Worm (Caenorhabditis elegans) whole organism, L4 larva: ENCODE data around the gene F01D5.8.
A peak's percentile ranks its signal among the peaks of the same experiment; 100 is the strongest.

Source experiments
- F26F4.8 ChIP-seq: fragments of 200-800 bp; sonication (Bioruptor generic); conservative IDR thresholded peaks from 2 replicates; pipeline ENCODE4 v1.3.6; 2022; ENCODE audit warnings: missing genetic modification characterization, missing compliant biosample characterization
- F37D6.2 ChIP-seq: sonication (generic microtip); optimal IDR thresholded peaks from 2 replicates; lab custom pipeline; 2016; ENCODE audit warnings: mild to moderate bottlenecking, missing genetic modification characterization, missing compliant biosample characterization
- F49E8.2 ChIP-seq: sonication (generic microtip); optimal IDR thresholded peaks from 2 replicates; lab custom pipeline; 2016; ENCODE audit warnings: missing compliant biosample characterization, mild to moderate bottlenecking, missing genetic modification characterization, borderline replicate concordance
- T26A8.4 ChIP-seq: fragments of 200-800 bp; sonication (Bioruptor generic); IDR thresholded peaks from 2 replicates; pipeline ENCODE4 v1.3.6; 2022; ENCODE audit warnings: missing genetic modification characterization, missing compliant biosample characterization
- ZK337.2 ChIP-seq: fragments of 200-800 bp; sonication (Bioruptor generic); IDR thresholded peaks from 2 replicates; pipeline ENCODE4 v1.3.6; 2022; ENCODE audit warnings: missing genetic modification reagents, missing genetic modification characterization, missing compliant biosample characterization
- ZK546.5 ChIP-seq, 2 experiments: sonication (generic microtip); optimal IDR thresholded peaks; 2 replicates each; lab custom pipeline; 2017; ENCODE audit warnings: missing biosample characterization in 2 of 2, missing genetic modification characterization in 2 of 2
- aha-1 ChIP-seq: fragments of 150-350 bp; peaks from one replicate; lab custom pipeline; 2014; ENCODE audit warnings: missing biosample characterization, missing genetic modification characterization
- attf-4 ChIP-seq: sonication (generic microtip); optimal IDR thresholded peaks from 3 replicates; lab custom pipeline; 2017; ENCODE audit warnings: missing biosample characterization, missing genetic modification characterization
- ceh-20 ChIP-seq: fragments of 200-800 bp; sonication (Bioruptor generic); IDR thresholded peaks from 2 replicates; pipeline ENCODE4 v1.3.6; 2022; ENCODE audit warnings: missing genetic modification reagents, missing genetic modification characterization, missing compliant biosample characterization
- ceh-44 ChIP-seq: fragments of 200-800 bp; sonication (Bioruptor generic); IDR thresholded peaks from 2 replicates; pipeline ENCODE4 v1.3.6; 2022; ENCODE audit warnings: missing genetic modification reagents, missing genetic modification characterization, missing compliant biosample characterization
- ceh-82 ChIP-seq: sonication (generic microtip); optimal IDR thresholded peaks from 2 replicates; lab custom pipeline; 2017; ENCODE audit warnings: missing biosample characterization, missing genetic modification characterization
- ces-1 ChIP-seq: fragments of 150-350 bp; sonication (generic microtip); optimal IDR thresholded peaks from 4 replicates; lab custom pipeline; 2014; ENCODE audit warnings: missing biosample characterization, missing genetic modification reagents, missing genetic modification characterization
- daf-19 ChIP-seq: fragments of 200-800 bp; sonication (Bioruptor generic); conservative IDR thresholded peaks from 2 replicates; pipeline ENCODE4 v1.3.6; 2022; ENCODE audit warnings: missing genetic modification characterization, missing compliant biosample characterization
- dpl-1 ChIP-seq: fragments of 150-350 bp; optimal IDR thresholded peaks from 2 replicates; lab custom pipeline; 2014; ENCODE audit warnings: missing biosample characterization, missing genetic modification reagents, missing genetic modification characterization
- duxl-1 ChIP-seq: sonication (generic microtip); optimal IDR thresholded peaks from 2 replicates; lab custom pipeline; 2016; ENCODE audit warnings: mild to moderate bottlenecking, missing genetic modification characterization, moderate library complexity, missing compliant biosample characterization; ENCODE audit not compliant: poor library complexity
- gei-8 ChIP-seq: fragments of 200-800 bp; sonication (Bioruptor generic); optimal IDR thresholded peaks from 2 replicates; lab custom pipeline; 2018; ENCODE audit warnings: mild to moderate bottlenecking, missing genetic modification characterization, missing compliant biosample characterization
- hlh-11 ChIP-seq: fragments of 200-800 bp; sonication (Bioruptor generic); optimal IDR thresholded peaks from 2 replicates; lab custom pipeline; 2018; ENCODE audit warnings: mild to moderate bottlenecking, missing genetic modification characterization, missing compliant biosample characterization
- hlh-30 ChIP-seq: sonication (generic microtip); optimal IDR thresholded peaks from 2 replicates; lab custom pipeline; 2017; ENCODE audit warnings: antibody characterized with exemption, mild to moderate bottlenecking, missing genetic modification characterization, missing compliant biosample characterization; ENCODE audit not compliant: insufficient read depth
- jun-1 ChIP-seq: fragments of 150-350 bp; optimal IDR thresholded peaks from 2 replicates; lab custom pipeline; 2014; ENCODE audit warnings: missing biosample characterization, missing genetic modification reagents, missing genetic modification characterization
- lin-39 ChIP-seq: fragments of 150-350 bp; optimal IDR thresholded peaks from 2 replicates; lab custom pipeline; 2014; ENCODE audit warnings: missing biosample characterization, missing genetic modification reagents, missing genetic modification characterization
- madf-5 ChIP-seq, 2 experiments: fragments of 200-800 bp; sonication (Bioruptor generic); IDR thresholded peaks; 2 replicates each; pipeline ENCODE4 v1.3.6; 2022; ENCODE audit warnings: missing compliant biosample characterization in 2 of 2, missing genetic modification characterization in 2 of 2
- madf-9 ChIP-seq: fragments of 200-800 bp; sonication (Bioruptor generic); conservative IDR thresholded peaks from 2 replicates; pipeline ENCODE4 v1.3.6; 2022; ENCODE audit warnings: missing genetic modification reagents, missing genetic modification characterization, missing compliant biosample characterization
- mdl-1 ChIP-seq, 2 experiments: fragments of 150-350 bp in 1 of 2; sonication (generic microtip) in 1 of 2; optimal IDR thresholded peaks; 2 replicates each; lab custom pipeline; 2014 to 2017; ENCODE audit warnings: missing biosample characterization in 2 of 2, missing genetic modification characterization in 2 of 2
- mdt-29 ChIP-seq: fragments of 200-800 bp; sonication (Bioruptor generic); IDR thresholded peaks from 2 replicates; pipeline ENCODE4 v1.3.6; 2022; ENCODE audit warnings: missing genetic modification reagents, missing genetic modification characterization, missing compliant biosample characterization
- mep-1 ChIP-seq: fragments of 150-350 bp; sonication (generic microtip); optimal IDR thresholded peaks from 3 replicates; lab custom pipeline; 2014; ENCODE audit warnings: missing biosample characterization, missing genetic modification characterization
- nhr-10 ChIP-seq: fragments of 150-350 bp; optimal IDR thresholded peaks from 2 replicates; lab custom pipeline; 2014; ENCODE audit warnings: missing biosample characterization, missing genetic modification characterization
- nhr-11 ChIP-seq: fragments of 150-350 bp; optimal IDR thresholded peaks from 2 replicates; lab custom pipeline; 2014; ENCODE audit warnings: missing biosample characterization, missing genetic modification characterization
- nhr-237 ChIP-seq: sonication (generic microtip); optimal IDR thresholded peaks from 2 replicates; lab custom pipeline; 2017; ENCODE audit warnings: missing biosample characterization, missing genetic modification characterization
- nhr-28 ChIP-seq: fragments of 150-350 bp; optimal IDR thresholded peaks from 2 replicates; lab custom pipeline; 2014; ENCODE audit warnings: missing biosample characterization, missing genetic modification characterization
- nhr-42 ChIP-seq: fragments of 200-800 bp; sonication (Bioruptor generic); IDR thresholded peaks from 2 replicates; pipeline ENCODE4 v1.3.6; 2022; ENCODE audit warnings: missing genetic modification characterization, missing compliant biosample characterization
- nhr-48 ChIP-seq: sonication (generic microtip); optimal IDR thresholded peaks from 2 replicates; lab custom pipeline; 2016; ENCODE audit warnings: mild to moderate bottlenecking, missing genetic modification characterization, missing compliant biosample characterization
- rbr-2 ChIP-seq: sonication (generic microtip); optimal IDR thresholded peaks from 2 replicates; lab custom pipeline; 2016; ENCODE audit warnings: missing genotype, missing genetic modification characterization, missing compliant biosample characterization
- set-16 ChIP-seq: fragments of 200-800 bp; sonication (Bioruptor generic); IDR thresholded peaks from 2 replicates; pipeline ENCODE4 v1.3.6; 2022; ENCODE audit warnings: missing genetic modification reagents, missing genetic modification characterization, missing compliant biosample characterization
- skn-1 ChIP-seq: fragments of 150-350 bp; optimal IDR thresholded peaks from 2 replicates; lab custom pipeline; 2014; ENCODE audit warnings: missing biosample characterization, missing genetic modification characterization
- snpc-1.2 ChIP-seq: fragments of 200-800 bp; sonication (Bioruptor generic); IDR thresholded peaks from 2 replicates; pipeline ENCODE4 v1.3.6; 2022; ENCODE audit warnings: missing genetic modification reagents, missing genetic modification characterization, missing compliant biosample characterization
- spr-1 ChIP-seq: sonication (generic microtip); optimal IDR thresholded peaks from 2 replicates; lab custom pipeline; 2016; ENCODE audit warnings: mild to moderate bottlenecking, missing genetic modification characterization, missing compliant biosample characterization
- tag-97 ChIP-seq: fragments of 200-800 bp; sonication (Bioruptor generic); IDR thresholded peaks from 2 replicates; pipeline ENCODE4 v1.3.6; 2022; ENCODE audit warnings: missing genetic modification characterization, missing compliant biosample characterization
- unc-39 ChIP-seq: sonication (generic microtip); optimal IDR thresholded peaks from 2 replicates; lab custom pipeline; 2017; ENCODE audit warnings: missing biosample characterization, missing genetic modification characterization
- unc-62 ChIP-seq, 3 experiments: fragments of 150-350 bp in 1 of 3; sonication (generic microtip); optimal IDR thresholded peaks in 2 of 3; peaks in 1 of 3; 1 replicate in 1 of 3; 2 replicates in 2 of 3; lab custom pipeline; 2014 to 2017; ENCODE audit warnings: missing biosample characterization in 3 of 3, missing genetic modification characterization in 3 of 3, missing genetic modification reagents in 3 of 3, missing genotype in 1 of 3
- zag-1 ChIP-seq: fragments of 150-350 bp; optimal IDR thresholded peaks from 2 replicates; lab custom pipeline; 2014; ENCODE audit warnings: missing biosample characterization, missing genetic modification characterization
- zfp-3 ChIP-seq: fragments of 200-800 bp; sonication (Bioruptor generic); conservative IDR thresholded peaks from 2 replicates; pipeline ENCODE4 v1.3.6; 2022; ENCODE audit warnings: missing genetic modification reagents, missing genetic modification characterization, missing compliant biosample characterization
- zip-2 ChIP-seq: fragments of 150-350 bp; optimal IDR thresholded peaks from 2 replicates; lab custom pipeline; 2014; ENCODE audit warnings: missing biosample characterization, missing genetic modification characterization

The F01D5.8 gene

ce11 chrII:14004770-14005169 is 5.7 kb upstream of the F01D5.8 start:
- TF ChIP-seq F26F4.8 (no peak), mdt-29 (GFP tag; lab: Robert Waterston, UW) (no peak), duxl-1 (tag; lab: Kevin White, UChicago) (no peak), attf-4 (tag; lab: Kevin White, UChicago) (no peak), ZK337.2 (no peak), madf-9 (GFP tag; lab: Robert Waterston, UW) (no peak), spr-1 (tag; lab: Kevin White, UChicago) (no peak), hlh-11 (tag; lab: Kevin White, UChicago) (peak; percentile 51), nhr-48 (tag; lab: Kevin White, UChicago) (peak; percentile 23), jun-1 (tag; lab: Kevin White, UChicago) (no peak), nhr-11 (tag; lab: Kevin White, UChicago) (no peak), aha-1 (tag; lab: Kevin White, UChicago) (peak; percentile 35), mdl-1 (tag; optimal IDR thresholded peaks at IDR 0.05; lab: Kevin White, UChicago) (peak in 1 of 2 experiments; percentile 7), T26A8.4 (0 out of 2 replicates have a peak, but pooled peaks have one; percentile 20), ZK546.5 (tag; optimal IDR thresholded peaks at IDR 0.05; lab: Kevin White, UChicago) (no peak), set-16 (GFP tag; lab: Robert Waterston, UW) (peak; percentile 57; the same call in 1 of the 2 replicates), nhr-10 (tag; lab: Kevin White, UChicago) (no peak), tag-97 (GFP tag; lab: Robert Waterston, UW) (no peak), zfp-3 (GFP tag; lab: Robert Waterston, UW) (no peak), ceh-20 (no peak)

- TF ChIP-seq jun-1 (tag; lab: Kevin White, UChicago) (no peak), gei-8 (GFP tag; lab: Kevin White, UChicago) (no peak), madf-5 (GFP tag; IDR thresholded peaks at IDR 0.05; lab: Robert Waterston, UW) (no peak), ces-1 (no peak), nhr-28 (tag; lab: Kevin White, UChicago) (no peak), rbr-2 (tag; lab: Kevin White, UChicago) (no peak), unc-39 (tag; lab: Kevin White, UChicago) (no peak), nhr-10 (tag; lab: Kevin White, UChicago) (no peak)
These were observed 5.3 kb upstream of the F01D5.8 start for ce11 chrII:14005183-14005582.

ce11 chrII:14006210-14006609 is 4.3 kb upstream of the F01D5.8 start, which contains the start of gene F01D5.6:
F01D5.6 (plus strand) TSS chrII:14006510.
- TF ChIP-seq ceh-82 (tag; lab: Kevin White, UChicago) (no peak), nhr-237 (no peak), snpc-1.2 (no peak), gei-8 (GFP tag; lab: Kevin White, UChicago) (no peak), hlh-30 (tag; lab: Kevin White, UChicago) (no peak)

- no peak for TF ChIP-seq ceh-44 (GFP tag; lab: Robert Waterston, UW)
- TF ChIP-seq F49E8.2 (tag; lab: Kevin White, UChicago), result no peak
- TF ChIP-seq zag-1, result no peak
- TF ChIP-seq dpl-1 (GFP tag; lab: Kevin White, UChicago), result no peak
- no peak for TF ChIP-seq nhr-10 (tag; lab: Kevin White, UChicago)
- no peak for TF ChIP-seq attf-4 (tag; lab: Kevin White, UChicago)
- TF ChIP-seq mep-1 (tag; lab: Kevin White, UChicago), result no peak
- no peak for TF ChIP-seq zip-2 (tag; lab: Kevin White, UChicago)
- no peak for TF ChIP-seq F37D6.2 (tag; lab: Kevin White, UChicago)
- TF ChIP-seq gei-8 (GFP tag; lab: Kevin White, UChicago), result no peak
- TF ChIP-seq unc-62 (GFP tag; optimal IDR thresholded peaks at IDR 0.05 in 1 of 2; lab: Kevin White, UChicago), result no peak
- no peak for TF ChIP-seq unc-62 (tag; optimal IDR thresholded peaks at IDR 0.05; lab: Kevin White, UChicago)
- TF ChIP-seq skn-1, result no peak
- no peak for TF ChIP-seq lin-39
- no peak for TF ChIP-seq hlh-11 (tag; lab: Kevin White, UChicago)
- no peak for TF ChIP-seq daf-19 (GFP tag; lab: Robert Waterston, UW)
- TF ChIP-seq nhr-42 (GFP tag; lab: Robert Waterston, UW), result no peak
These were observed 2.1 kb upstream of the F01D5.8 start, which contains the start of gene F01D5.7 for ce11 chrII:14008359-14008758. F01D5.7 (plus strand) TSS chrII:14008659.
